Worm (Caenorhabditis elegans) whole organism, L3 larva: Measurements from ENCODE around the gene F42A10.9.

Experiments
- R02D3.7 ChIP-seq: fragments of 150-350 bp; optimal IDR thresholded peaks from 2 replicates; lab custom pipeline; 2014; ENCODE audit warnings: missing biosample characterization, missing genetic modification characterization
- aly-2 ChIP-seq: fragments of 150-350 bp; optimal IDR thresholded peaks from 2 replicates; lab custom pipeline; 2014; ENCODE audit warnings: missing biosample characterization, missing genetic modification characterization
- ama-1 ChIP-seq: fragments of 150-350 bp; optimal IDR thresholded peaks from 2 replicates; lab custom pipeline; 2018
- ceh-16 ChIP-seq: sonication (generic microtip); optimal IDR thresholded peaks from 2 replicates; lab custom pipeline; 2017; ENCODE audit warnings: missing biosample characterization, missing genetic modification characterization
- ceh-28 ChIP-seq: fragments of 150-350 bp; optimal IDR thresholded peaks from 2 replicates; lab custom pipeline; 2014; ENCODE audit warnings: missing biosample characterization, missing genetic modification reagents, missing genetic modification characterization
- ceh-82 ChIP-seq: fragments of 150-350 bp; optimal IDR thresholded peaks from 2 replicates; lab custom pipeline; 2014; ENCODE audit warnings: missing biosample characterization, missing genetic modification characterization
- daf-12 ChIP-seq: fragments of 150-350 bp; optimal IDR thresholded peaks from 2 replicates; lab custom pipeline; 2014; ENCODE audit warnings: missing biosample characterization, missing genetic modification reagents, missing genetic modification characterization
- egl-27 ChIP-seq: sonication (generic microtip); optimal IDR thresholded peaks from 4 replicates; lab custom pipeline; 2017; ENCODE audit warnings: missing biosample characterization, missing genetic modification reagents, missing genetic modification characterization
- egl-5 ChIP-seq: fragments of 150-350 bp; optimal IDR thresholded peaks from 2 replicates; lab custom pipeline; 2017; ENCODE audit warnings: missing biosample characterization, missing genetic modification reagents, missing genetic modification characterization, inconsistent platforms
- elt-1 ChIP-seq: fragments of 150-350 bp; optimal IDR thresholded peaks from 2 replicates; lab custom pipeline; 2014; ENCODE audit warnings: missing biosample characterization, missing genetic modification characterization
- elt-2 ChIP-seq: sonication (generic microtip); optimal IDR thresholded peaks from 2 replicates; lab custom pipeline; 2016; ENCODE audit warnings: missing genetic modification reagents, mild to moderate bottlenecking, missing genetic modification characterization, missing compliant biosample characterization
- elt-3 ChIP-seq, 3 experiments: fragments of 150-350 bp in 1 of 3; sonication (generic microtip) in 2 of 3; optimal IDR thresholded peaks; 2 replicates in 2 of 3; 4 replicates in 1 of 3; lab custom pipeline; 2014 to 2017; ENCODE audit warnings: missing biosample characterization in 3 of 3, missing genetic modification characterization in 3 of 3
- eor-1 ChIP-seq, 2 experiments: fragments of 150-350 bp; optimal IDR thresholded peaks; 2 replicates each; lab custom pipeline; 2014 to 2018; ENCODE audit warnings: missing biosample characterization in 2 of 2, missing genetic modification characterization in 2 of 2
- fkh-10 ChIP-seq: sonication (generic microtip); optimal IDR thresholded peaks from 2 replicates; lab custom pipeline; 2017; ENCODE audit warnings: missing biosample characterization, missing genetic modification reagents, missing genetic modification characterization
- fkh-2 ChIP-seq: fragments of 150-350 bp; optimal IDR thresholded peaks from 2 replicates; lab custom pipeline; 2014; ENCODE audit warnings: missing biosample characterization, missing genetic modification reagents, missing genetic modification characterization
- fos-1 ChIP-seq: fragments of 150-350 bp; optimal IDR thresholded peaks from 2 replicates; lab custom pipeline; 2014; ENCODE audit warnings: missing biosample characterization, missing genetic modification characterization
- hmg-11 ChIP-seq: sonication (generic microtip); optimal IDR thresholded peaks from 2 replicates; lab custom pipeline; 2016; ENCODE audit warnings: missing genetic modification characterization, missing compliant biosample characterization
- jun-1 ChIP-seq: fragments of 150-350 bp; optimal IDR thresholded peaks from 2 replicates; lab custom pipeline; 2014; ENCODE audit warnings: missing biosample characterization, missing genetic modification reagents, missing genetic modification characterization
- lin-15B ChIP-seq: fragments of 150-350 bp; optimal IDR thresholded peaks from 2 replicates; lab custom pipeline; 2014; ENCODE audit warnings: missing biosample characterization, missing genetic modification characterization
- lin-39 ChIP-seq: fragments of 150-350 bp; optimal IDR thresholded peaks from 2 replicates; lab custom pipeline; 2018; ENCODE audit warnings: missing biosample characterization, missing genetic modification reagents, missing genetic modification characterization
- lsy-12 ChIP-seq: sonication (generic microtip); optimal IDR thresholded peaks from 2 replicates; lab custom pipeline; 2016; ENCODE audit warnings: mild to moderate bottlenecking, missing genetic modification characterization, missing compliant biosample characterization
- mdl-1 ChIP-seq: fragments of 150-350 bp; optimal IDR thresholded peaks from 2 replicates; lab custom pipeline; 2014; ENCODE audit warnings: missing biosample characterization, missing genetic modification characterization
- mml-1 ChIP-seq: fragments of 150-350 bp; sonication (generic microtip); optimal IDR thresholded peaks from 3 replicates; lab custom pipeline; 2014; ENCODE audit warnings: missing biosample characterization, missing genetic modification characterization
- nfya-1 ChIP-seq: sonication (generic microtip); optimal IDR thresholded peaks from 2 replicates; lab custom pipeline; 2017; ENCODE audit warnings: missing genetic modification characterization, mild to moderate bottlenecking, missing compliant biosample characterization, antibody characterized with exemption, moderate library complexity; ENCODE audit not compliant: insufficient read depth
- nhr-11 ChIP-seq: fragments of 150-350 bp; optimal IDR thresholded peaks from 2 replicates; lab custom pipeline; 2014; ENCODE audit warnings: missing biosample characterization, missing genetic modification characterization
- nhr-12 ChIP-seq: fragments of 150-350 bp; optimal IDR thresholded peaks from 2 replicates; lab custom pipeline; 2014; ENCODE audit warnings: missing biosample characterization, missing genetic modification characterization
- nhr-23 ChIP-seq: fragments of 150-350 bp; optimal IDR thresholded peaks from 2 replicates; lab custom pipeline; 2014; ENCODE audit warnings: missing biosample characterization, missing genetic modification reagents, missing genetic modification characterization
- nhr-25 ChIP-seq: sonication (generic microtip); optimal IDR thresholded peaks from 2 replicates; lab custom pipeline; 2017; ENCODE audit warnings: missing biosample characterization, missing genetic modification characterization
- nhr-43 ChIP-seq: sonication (generic microtip); optimal IDR thresholded peaks from 2 replicates; lab custom pipeline; 2016; ENCODE audit warnings: mild to moderate bottlenecking, missing genetic modification characterization, missing compliant biosample characterization; ENCODE audit not compliant: poor library complexity, severe bottlenecking
- nhr-67 ChIP-seq: fragments of 150-350 bp; optimal IDR thresholded peaks from 2 replicates; lab custom pipeline; 2014; ENCODE audit warnings: missing biosample characterization, missing genetic modification characterization
- pha-4 ChIP-seq: fragments of 150-350 bp; optimal IDR thresholded peaks from 2 replicates; lab custom pipeline; 2014; ENCODE audit warnings: missing biosample characterization, missing genetic modification reagents, missing genetic modification characterization
- pqm-1 ChIP-seq: fragments of 150-350 bp; optimal IDR thresholded peaks from 2 replicates; lab custom pipeline; 2017; ENCODE audit warnings: missing biosample characterization, missing genetic modification characterization, inconsistent platforms
- snpc-4 ChIP-seq: fragments of 150-350 bp; optimal IDR thresholded peaks from 2 replicates; lab custom pipeline; 2014; ENCODE audit warnings: missing biosample characterization, missing genetic modification characterization
- unc-39 ChIP-seq: sonication (generic microtip); optimal IDR thresholded peaks from 4 replicates; lab custom pipeline; 2017; ENCODE audit warnings: missing biosample characterization, missing genetic modification characterization
- unc-62 ChIP-seq: fragments of 150-350 bp; sonication (generic microtip); optimal IDR thresholded peaks from 4 replicates; lab custom pipeline; 2014; ENCODE audit warnings: missing biosample characterization, missing genetic modification reagents, missing genetic modification characterization
- ztf-11 ChIP-seq: fragments of 150-350 bp; optimal IDR thresholded peaks from 2 replicates; lab custom pipeline; 2014; ENCODE audit warnings: missing biosample characterization, missing genetic modification characterization

F42A10.9 gene

ce11 chrIII:6198378-6199234 is 34.2 kb downstream of the F42A10.9 start, which contains the start of the genes C23G10.7 and rpn-2 (continued):
- TF ChIP-seq nhr-67 (tag; lab: Kevin White, UChicago): no peak
- TF ChIP-seq nfya-1 (tag; lab: Kevin White, UChicago): peak; percentile 69
- peak; percentile 71 for TF ChIP-seq lin-15B
- TF ChIP-seq jun-1 (tag; lab: Kevin White, UChicago): peak; percentile 30
- no peak for TF ChIP-seq ztf-11 (tag; lab: Kevin White, UChicago)
- TF ChIP-seq fkh-2 (tag; lab: Kevin White, UChicago): no peak
- no peak for TF ChIP-seq ceh-16 (tag; lab: Kevin White, UChicago)
- TF ChIP-seq aly-2 (tag; lab: Kevin White, UChicago): no peak
- no peak for TF ChIP-seq ceh-82 (tag; lab: Kevin White, UChicago)
- TF ChIP-seq elt-1 (tag; lab: Kevin White, UChicago): no peak
- TF ChIP-seq eor-1 (tag; optimal IDR thresholded peaks at IDR 0.05; lab: Kevin White, UChicago): no peak
- no peak for TF ChIP-seq fos-1 (tag; lab: Kevin White, UChicago)
- TF ChIP-seq nhr-43 (tag; lab: Kevin White, UChicago): peak; percentile 0
- peak; percentile 38 for TF ChIP-seq nhr-25
- no peak for TF ChIP-seq egl-27 (tag; lab: Kevin White, UChicago)

ce11 chrIII:6201325-6201724 is 37.0 kb downstream of the F42A10.9 start:
- TF ChIP-seq pha-4 (no peak), fkh-2 (tag; lab: Kevin White, UChicago) (no peak), eor-1 (tag; optimal IDR thresholded peaks at IDR 0.05; lab: Kevin White, UChicago) (no peak), nhr-43 (tag; lab: Kevin White, UChicago) (no peak), elt-3 (tag; optimal IDR thresholded peaks at IDR 0.05; lab: Kevin White, UChicago) (no peak), nhr-12 (tag; lab: Kevin White, UChicago) (no peak), unc-39 (tag; lab: Kevin White, UChicago) (no peak), lsy-12 (tag; lab: Kevin White, UChicago) (no peak), mdl-1 (tag; lab: Kevin White, UChicago) (no peak), R02D3.7 (tag; lab: Kevin White, UChicago) (no peak), elt-2 (tag; lab: Kevin White, UChicago) (no peak)

DNA sequence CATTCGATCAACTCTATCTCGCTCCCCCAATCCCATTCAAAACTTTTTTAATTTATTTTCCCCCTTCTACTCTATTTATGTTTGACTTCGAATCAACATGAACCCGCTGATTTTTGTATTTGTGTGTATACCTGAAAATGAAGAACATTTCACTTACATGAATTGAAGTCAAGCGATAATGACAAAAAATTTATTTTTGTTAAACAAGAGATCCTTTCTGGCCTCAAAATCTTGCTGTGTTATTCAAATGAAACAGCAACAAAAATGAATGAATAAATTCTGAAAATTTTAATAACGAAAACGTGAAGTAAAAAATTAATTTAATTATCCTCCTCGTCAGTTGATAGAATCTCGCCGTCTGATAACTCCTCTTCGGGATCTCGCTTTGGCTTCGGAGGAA is 38.1 kb downstream of the F42A10.9 start:
- TF ChIP-seq mml-1 (tag; lab: Kevin White, UChicago) (no peak), snpc-4 (no peak), fkh-2 (tag; lab: Kevin White, UChicago) (no peak), mdl-1 (tag; lab: Kevin White, UChicago) (no peak), nhr-67 (tag; lab: Kevin White, UChicago) (no peak), elt-2 (tag; lab: Kevin White, UChicago) (no peak), unc-39 (tag; lab: Kevin White, UChicago) (no peak)

- TF ChIP-seq jun-1 (tag; lab: Kevin White, UChicago) (peak; percentile 8), lsy-12 (tag; lab: Kevin White, UChicago) (peak; percentile 29), nhr-11 (tag; lab: Kevin White, UChicago) (peak; percentile 31), unc-62 (GFP tag; lab: Kevin White, UChicago) (no peak), fkh-10 (no peak), ama-1 (lab: Kevin White, UChicago) (peak; percentile 40), nhr-23 (tag; lab: Kevin White, UChicago) (peak; percentile 76), lin-15B (peak; percentile 84), nfya-1 (tag; lab: Kevin White, UChicago) (peak; percentile 90), snpc-4 (no peak), lin-39 (tag; lab: Kevin White, UChicago) (peak; percentile 63), ceh-28 (tag; lab: Kevin White, UChicago) (peak; percentile 57), pha-4 (peak; percentile 92), R02D3.7 (tag; lab: Kevin White, UChicago) (peak; percentile 62), hmg-11 (tag; lab: Kevin White, UChicago) (peak; percentile 73), elt-2 (tag; lab: Kevin White, UChicago) (peak; percentile 47), eor-1 (tag; optimal IDR thresholded peaks at IDR 0.05; lab: Kevin White, UChicago) (no peak), nhr-25 (peak; percentile 83), pqm-1 (peak; percentile 65), mdl-1 (tag; lab: Kevin White, UChicago) (no peak), egl-5 (peak; percentile 34), daf-12 (no peak), nhr-43 (tag; lab: Kevin White, UChicago) (peak; percentile 43)
These were observed 41.9 kb downstream of the F42A10.9 start, which contains the start of the genes sna-3 and rps-3 for ce11 chrIII:6206161-6206853. sna-3 (minus strand) TSS chrIII:6206211. rps-3 (plus strand) TSS chrIII:6206803.
